Worm (Caenorhabditis elegans) whole organism, L4 larva: ENCODE measurements around the gene F29B9.7.
A peak's percentile ranks its signal among the peaks of the same experiment; 100 is the strongest.

Source experiments
- D1046.2 ChIP-seq: fragments of 200-800 bp; sonication (Bioruptor generic); IDR thresholded peaks from 2 replicates; pipeline ENCODE4 v1.3.6; 2022; ENCODE audit warnings: missing genetic modification characterization, missing compliant biosample characterization
- F37D6.2 ChIP-seq: sonication (generic microtip); optimal IDR thresholded peaks from 2 replicates; lab custom pipeline; 2016; ENCODE audit warnings: mild to moderate bottlenecking, missing genetic modification characterization, missing compliant biosample characterization
- F44E2.7 ChIP-seq: fragments of 200-800 bp; sonication (Bioruptor generic); IDR thresholded peaks from 2 replicates; pipeline ENCODE4 v2.1.2; 2022; ENCODE audit warnings: missing genetic modification characterization, missing compliant biosample characterization
- R02D3.7 ChIP-seq: fragments of 150-350 bp; sonication (generic microtip); optimal IDR thresholded peaks from 3 replicates; lab custom pipeline; 2014; ENCODE audit warnings: missing biosample characterization, missing genetic modification characterization
- aha-1 ChIP-seq: fragments of 150-350 bp; peaks from one replicate; lab custom pipeline; 2014; ENCODE audit warnings: missing biosample characterization, missing genetic modification characterization
- arid-1 ChIP-seq: fragments of 200-800 bp; sonication (Bioruptor generic); conservative IDR thresholded peaks from 2 replicates; pipeline ENCODE4 v1.3.6; 2022; ENCODE audit warnings: missing genetic modification reagents, missing genetic modification characterization, missing compliant biosample characterization
- ceh-62 ChIP-seq: sonication (generic microtip); optimal IDR thresholded peaks from 2 replicates; lab custom pipeline; 2017; ENCODE audit warnings: missing biosample characterization, missing genetic modification characterization
- ceh-82 ChIP-seq: sonication (generic microtip); optimal IDR thresholded peaks from 2 replicates; lab custom pipeline; 2017; ENCODE audit warnings: missing biosample characterization, missing genetic modification characterization
- ces-1 ChIP-seq: fragments of 150-350 bp; sonication (generic microtip); optimal IDR thresholded peaks from 4 replicates; lab custom pipeline; 2014; ENCODE audit warnings: missing biosample characterization, missing genetic modification reagents, missing genetic modification characterization
- cey-2 ChIP-seq: sonication (generic microtip); optimal IDR thresholded peaks from 3 replicates; lab custom pipeline; 2017; ENCODE audit warnings: missing genetic modification characterization, mild to moderate bottlenecking, missing compliant biosample characterization, antibody characterized with exemption, borderline replicate concordance; ENCODE audit not compliant: insufficient read depth
- daf-12 ChIP-seq: fragments of 150-350 bp; optimal IDR thresholded peaks from 2 replicates; lab custom pipeline; 2014; ENCODE audit warnings: missing biosample characterization, missing genetic modification reagents, missing genetic modification characterization
- daf-16 ChIP-seq, 3 experiments: sonication (generic microtip); optimal IDR thresholded peaks; 2 replicates each; lab custom pipeline; 2016 to 2017; ENCODE audit warnings: missing genetic modification characterization in 3 of 3, missing genetic modification reagents in 3 of 3, mild to moderate bottlenecking in 2 of 3, missing compliant biosample characterization in 2 of 3, missing biosample characterization in 1 of 3, moderate library complexity in 1 of 3
- daf-19 ChIP-seq: fragments of 200-800 bp; sonication (Bioruptor generic); conservative IDR thresholded peaks from 2 replicates; pipeline ENCODE4 v1.3.6; 2022; ENCODE audit warnings: missing genetic modification characterization, missing compliant biosample characterization
- dve-1 ChIP-seq: sonication (generic microtip); optimal IDR thresholded peaks from 2 replicates; lab custom pipeline; 2017; ENCODE audit warnings: antibody characterized with exemption, mild to moderate bottlenecking, missing genetic modification characterization, missing compliant biosample characterization; ENCODE audit not compliant: insufficient read depth
- egl-43 ChIP-seq: fragments of 200-800 bp; sonication (Bioruptor generic); IDR thresholded peaks from 2 replicates; pipeline ENCODE4 v1.3.6; 2022; ENCODE audit warnings: missing genetic modification reagents, missing genetic modification characterization, missing compliant biosample characterization
- fos-1 ChIP-seq: fragments of 150-350 bp; optimal IDR thresholded peaks from 2 replicates; lab custom pipeline; 2014; ENCODE audit warnings: missing biosample characterization, missing genetic modification characterization
- hlh-11 ChIP-seq: fragments of 200-800 bp; sonication (Bioruptor generic); optimal IDR thresholded peaks from 2 replicates; lab custom pipeline; 2018; ENCODE audit warnings: mild to moderate bottlenecking, missing genetic modification characterization, missing compliant biosample characterization
- lin-15B ChIP-seq: fragments of 150-350 bp; sonication (generic microtip); optimal IDR thresholded peaks from 3 replicates; lab custom pipeline; 2014; ENCODE audit warnings: missing biosample characterization, missing genetic modification characterization
- madf-5 ChIP-seq, 2 experiments: fragments of 200-800 bp; sonication (Bioruptor generic); IDR thresholded peaks; 2 replicates each; pipeline ENCODE4 v1.3.6; 2022; ENCODE audit warnings: missing compliant biosample characterization in 2 of 2, missing genetic modification characterization in 2 of 2
- mdl-1 ChIP-seq, 2 experiments: fragments of 150-350 bp in 1 of 2; sonication (generic microtip) in 1 of 2; optimal IDR thresholded peaks; 2 replicates each; lab custom pipeline; 2014 to 2017; ENCODE audit warnings: missing biosample characterization in 2 of 2, missing genetic modification characterization in 2 of 2
- nhr-10 ChIP-seq: fragments of 150-350 bp; optimal IDR thresholded peaks from 2 replicates; lab custom pipeline; 2014; ENCODE audit warnings: missing biosample characterization, missing genetic modification characterization
- nhr-102 ChIP-seq: sonication (generic microtip); optimal IDR thresholded peaks from 2 replicates; lab custom pipeline; 2016; ENCODE audit warnings: mild to moderate bottlenecking, missing genetic modification characterization, moderate library complexity, missing compliant biosample characterization
- nhr-11 ChIP-seq: fragments of 150-350 bp; optimal IDR thresholded peaks from 2 replicates; lab custom pipeline; 2014; ENCODE audit warnings: missing biosample characterization, missing genetic modification characterization
- nhr-237 ChIP-seq: sonication (generic microtip); optimal IDR thresholded peaks from 2 replicates; lab custom pipeline; 2017; ENCODE audit warnings: missing biosample characterization, missing genetic modification characterization
- nhr-25 ChIP-seq: sonication (generic microtip); optimal IDR thresholded peaks from 2 replicates; lab custom pipeline; 2017; ENCODE audit warnings: missing genetic modification characterization, mild to moderate bottlenecking, missing compliant biosample characterization, antibody characterized with exemption, moderate library complexity, borderline replicate concordance; ENCODE audit not compliant: insufficient read depth
- nhr-28 ChIP-seq: fragments of 150-350 bp; optimal IDR thresholded peaks from 2 replicates; lab custom pipeline; 2014; ENCODE audit warnings: missing biosample characterization, missing genetic modification characterization
- nhr-76 ChIP-seq: fragments of 150-350 bp; optimal IDR thresholded peaks from 2 replicates; lab custom pipeline; 2014; ENCODE audit warnings: missing biosample characterization, missing genetic modification characterization
- nhr-77 ChIP-seq: fragments of 150-350 bp; optimal IDR thresholded peaks from 2 replicates; lab custom pipeline; 2014; ENCODE audit warnings: missing biosample characterization, missing genetic modification characterization
- pha-4 ChIP-seq, 2 experiments: fragments of 150-350 bp in 1 of 2; fragments of 200-800 bp in 1 of 2; sonication (Bioruptor generic) in 1 of 2; IDR thresholded peaks in 1 of 2; optimal IDR thresholded peaks in 1 of 2; 2 replicates each; pipeline versions ENCODE4 v1.3.6 to Lab custom; 2014 to 2022; ENCODE audit warnings: missing genetic modification characterization in 2 of 2, missing genetic modification reagents in 2 of 2, missing biosample characterization in 1 of 2, missing compliant biosample characterization in 1 of 2
- php-3 ChIP-seq: fragments of 200-800 bp; sonication (Bioruptor generic); IDR thresholded peaks from 2 replicates; pipeline ENCODE4 v1.3.6; 2022; ENCODE audit warnings: missing genetic modification reagents, missing genetic modification characterization, missing compliant biosample characterization
- pqm-1 ChIP-seq: sonication (generic microtip); optimal IDR thresholded peaks from 2 replicates; lab custom pipeline; 2017; ENCODE audit warnings: missing biosample characterization, missing genetic modification characterization
- set-16 ChIP-seq: fragments of 200-800 bp; sonication (Bioruptor generic); IDR thresholded peaks from 2 replicates; pipeline ENCODE4 v1.3.6; 2022; ENCODE audit warnings: missing genetic modification reagents, missing genetic modification characterization, missing compliant biosample characterization
- spr-1 ChIP-seq: sonication (generic microtip); optimal IDR thresholded peaks from 2 replicates; lab custom pipeline; 2016; ENCODE audit warnings: mild to moderate bottlenecking, missing genetic modification characterization, missing compliant biosample characterization
- unc-39 ChIP-seq: sonication (generic microtip); optimal IDR thresholded peaks from 2 replicates; lab custom pipeline; 2017; ENCODE audit warnings: missing biosample characterization, missing genetic modification characterization
- unc-62 ChIP-seq, 3 experiments: fragments of 150-350 bp in 1 of 3; sonication (generic microtip); optimal IDR thresholded peaks in 2 of 3; peaks in 1 of 3; 1 replicate in 1 of 3; 2 replicates in 2 of 3; lab custom pipeline; 2014 to 2017; ENCODE audit warnings: missing biosample characterization in 3 of 3, missing genetic modification characterization in 3 of 3, missing genetic modification reagents in 3 of 3, missing genotype in 1 of 3
- zip-11 ChIP-seq: fragments of 200-800 bp; sonication (Bioruptor generic); IDR thresholded peaks from 2 replicates; pipeline ENCODE4 v1.3.6; 2022; ENCODE audit warnings: missing genetic modification characterization, missing compliant biosample characterization
- ztf-11 ChIP-seq: fragments of 150-350 bp; optimal IDR thresholded peaks from 2 replicates; lab custom pipeline; 2014; ENCODE audit warnings: missing biosample characterization, missing genetic modification characterization

Gene F29B9.7

ce11 chrIV:4649460-4649859 is at the start of gene F29B9.7:
Gene F29B9.7, plus strand, starts transcription at chrIV:4649760.
- TF ChIP-seq unc-62 (GFP tag; optimal IDR thresholded peaks at IDR 0.05 in 1 of 2; lab: Kevin White, UChicago) (peak in 1 of 2 experiments; percentile 11), unc-62 (tag; optimal IDR thresholded peaks at IDR 0.05; lab: Kevin White, UChicago) (no peak), egl-43 (no peak)

ce11 chrIV:4602565-4602964 is 47.0 kb upstream of the F29B9.7 start, which contains the start of gene F19C7.4:
Gene F19C7.4, plus strand, starts transcription at chrIV:4602865.
- TF ChIP-seq zip-11 (no peak), nhr-28 (tag; lab: Kevin White, UChicago) (peak; percentile 36), unc-62 (GFP tag; optimal IDR thresholded peaks at IDR 0.05 in 1 of 2; lab: Kevin White, UChicago) (peak in 1 of 2 experiments; percentile 10), unc-62 (tag; optimal IDR thresholded peaks at IDR 0.05; lab: Kevin White, UChicago) (no peak)

- TF ChIP-seq nhr-11 (tag; lab: Kevin White, UChicago) (no peak), ceh-82 (no peak), pha-4 (GFP tag; IDR thresholded peaks at IDR 0.05; lab: Robert Waterston, UW) (no peak), pha-4 (tag; optimal IDR thresholded peaks at IDR 0.05; lab: Kevin White, UChicago) (no peak), fos-1 (tag; lab: Kevin White, UChicago) (no peak), hlh-11 (tag; lab: Kevin White, UChicago) (peak; percentile 53), spr-1 (tag; lab: Kevin White, UChicago) (no peak), ztf-11 (no peak), F44E2.7 (GFP tag; lab: Robert Waterston, UW) (no peak), nhr-77 (tag; lab: Kevin White, UChicago) (peak; percentile 37), nhr-28 (tag; lab: Kevin White, UChicago) (peak; percentile 44), dve-1 (tag; lab: Kevin White, UChicago) (peak; percentile 47), pqm-1 (tag; lab: Kevin White, UChicago) (peak; percentile 85), daf-16 (GFP tag; optimal IDR thresholded peaks at IDR 0.05; lab: Kevin White, UChicago) (no peak), daf-16 (tag; optimal IDR thresholded peaks at IDR 0.05; lab: Kevin White, UChicago) (peak; percentile 37), nhr-25 (tag; lab: Kevin White, UChicago) (no peak), php-3 (GFP tag; lab: Robert Waterston, UW) (0 out of 2 replicates have a peak, but pooled peaks have one; percentile 29), nhr-237 (tag; lab: Kevin White, UChicago) (no peak), ces-1 (GFP tag; lab: Kevin White, UChicago) (no peak), daf-12 (tag; lab: Kevin White, UChicago) (no peak), aha-1 (tag; lab: Kevin White, UChicago) (peak; percentile 88), daf-19 (0 out of 2 replicates have a peak, but pooled peaks have one; percentile 46)
Measured at ce11 chrIV:4605608-4606007, 44.0 kb upstream of the F29B9.7 start, which contains the start of gene nspg-10. Gene nspg-10, plus strand, starts transcription at chrIV:4605786.

- peak; percentile 90 for TF ChIP-seq set-16 (GFP tag; lab: Robert Waterston, UW)
- TF ChIP-seq php-3 (GFP tag; lab: Robert Waterston, UW): peak; percentile 5; the same call in 1 of the 2 replicates
- no peak for TF ChIP-seq R02D3.7 (tag; lab: Kevin White, UChicago)
- 0 out of 4 replicates have a peak, but pooled peaks of 1 of the 2 experiments have one; percentile 4 for TF ChIP-seq madf-5 (GFP tag; IDR thresholded peaks at IDR 0.05; lab: Robert Waterston, UW)
Measured at ce11 chrIV:4608661-4609060, 40.9 kb upstream of the F29B9.7 start.

ce11 chrIV:4609568-4609967 is 40.0 kb upstream of the F29B9.7 start, which contains the start of gene col-110:
Gene col-110, minus strand, starts transcription at chrIV:4609668.
- no peak for TF ChIP-seq cey-2 (tag; lab: Kevin White, UChicago)
- no peak for TF ChIP-seq lin-15B
- TF ChIP-seq arid-1 (GFP tag; lab: Robert Waterston, UW): no peak
- no peak for TF ChIP-seq egl-43
- no peak for TF ChIP-seq F37D6.2 (tag; lab: Kevin White, UChicago)
- no peak for TF ChIP-seq D1046.2
- no peak for TF ChIP-seq ceh-62 (tag; lab: Kevin White, UChicago)
- TF ChIP-seq mdl-1 (tag; optimal IDR thresholded peaks at IDR 0.05; lab: Kevin White, UChicago): no peak
- TF ChIP-seq nhr-76 (tag; lab: Kevin White, UChicago): no peak
- no peak for TF ChIP-seq unc-39 (tag; lab: Kevin White, UChicago)
- no peak for TF ChIP-seq pqm-1 (tag; lab: Kevin White, UChicago)
- TF ChIP-seq nhr-10: no peak
- TF ChIP-seq nhr-102: no peak
